Fruit fly (Drosophila melanogaster): Measurements from ENCODE around the gene CG4116.

CG4116 gene

dm6 chrX:3019334-3019978 lies 47.9 kb downstream of the CG4116 start (continued):
- peak in 1 of 2 experiments; percentile 23 for TF ChIP-seq bsh (GFP tag; optimal IDR thresholded peaks at IDR 0.05)
- no peak for TF ChIP-seq en (GFP tag; optimal IDR thresholded peaks at IDR 0.05)
- TF ChIP-seq CG3407 (GFP tag; optimal IDR thresholded peaks at IDR 0.05) = peak; percentile 26
- TF ChIP-seq luna (GFP tag; optimal IDR thresholded peaks at IDR 0.05) = no peak
- peak; percentile 74 for TF ChIP-seq vvl (GFP tag; IDR thresholded peaks at IDR 0.05)
- peak; percentile 31; the same call in 1 of the 2 replicates for TF ChIP-seq CG9215 (GFP tag; IDR thresholded peaks at IDR 0.05)
- TF ChIP-seq CG31388 (GFP tag; optimal IDR thresholded peaks at IDR 0.05) = no peak
- no peak for TF ChIP-seq CG4820 (GFP tag; optimal IDR thresholded peaks at IDR 0.05)
- TF ChIP-seq Med (GFP tag) = peak; percentile 66
- peak; percentile 70; the same call in 1 of the 2 replicates for TF ChIP-seq slbo (GFP tag; IDR thresholded peaks at IDR 0.05)
- TF ChIP-seq da (GFP tag; optimal IDR thresholded peaks at IDR 0.05) = no peak
- TF ChIP-seq CG12071 (GFP tag; optimal IDR thresholded peaks at IDR 0.05) = no peak
- TF ChIP-seq CG18476 (GFP tag; optimal IDR thresholded peaks at IDR 0.05) = no peak
- no peak for TF ChIP-seq kah (GFP tag; optimal IDR thresholded peaks at IDR 0.05)
- TF ChIP-seq tup (GFP tag; optimal IDR thresholded peaks at IDR 0.05) = peak; percentile 25
- TF ChIP-seq BtbVII (GFP tag; optimal IDR thresholded peaks at IDR 0.05) = peak; percentile 13
- no peak for TF ChIP-seq CG3838 (GFP tag; optimal IDR thresholded peaks at IDR 0.05)
- TF ChIP-seq HLH4C (GFP tag; IDR thresholded peaks at IDR 0.05; ENCODE audit: partially characterized antibody) = no peak
- TF ChIP-seq CG17802 (tag; optimal IDR thresholded peaks at IDR 0.05) = no peak
- TF ChIP-seq CG1602 (GFP tag; optimal IDR thresholded peaks at IDR 0.05) = peak; percentile 31
- no peak for TF ChIP-seq dati (GFP tag; IDR thresholded peaks at IDR 0.05)
- no peak for TF ChIP-seq chm (GFP tag; IDR thresholded peaks at IDR 0.05)
- TF ChIP-seq gfzf (GFP tag; optimal IDR thresholded peaks at IDR 0.05) = no peak
- peak; percentile 52 for TF ChIP-seq CG17385 (GFP tag; optimal IDR thresholded peaks at IDR 0.05)
- peak; percentile 36; the same call in 1 of the 3 replicates for TF ChIP-seq gce (GFP tag; IDR thresholded peaks at IDR 0.05)
- no peak for TF ChIP-seq dm (GFP tag; optimal IDR thresholded peaks at IDR 0.05)
- TF ChIP-seq grau (tag; optimal IDR thresholded peaks at IDR 0.05) = peak; percentile 70
- no peak for TF ChIP-seq nom (GFP tag; optimal IDR thresholded peaks at IDR 0.05)
- TF ChIP-seq Atf6 (GFP tag; IDR thresholded peaks at IDR 0.05) = peak; percentile 42; the same call in 1 of the 2 replicates
- no peak for TF ChIP-seq CG10654 (GFP tag; optimal IDR thresholded peaks at IDR 0.05)
- TF ChIP-seq CG2199 (GFP tag; IDR thresholded peaks at IDR 0.05) = no peak
- TF ChIP-seq CG9932 (GFP tag; IDR thresholded peaks at IDR 0.05) = peak; percentile 57
- TF ChIP-seq Spps (tag; optimal IDR thresholded peaks at IDR 0.05) = no peak
- TF ChIP-seq prd (optimal IDR thresholded peaks at IDR 0.05) = no peak
- TF ChIP-seq prd (GFP tag; IDR thresholded peaks at IDR 0.05) = peak; percentile 59; the same call in 2 of the 3 replicates
- peak; percentile 49 for TF ChIP-seq CG14667 (GFP tag; IDR thresholded peaks at IDR 0.05)
- no peak for TF ChIP-seq CG12744 (GFP tag; optimal IDR thresholded peaks at IDR 0.05)
- no peak for TF ChIP-seq CG34224 (GFP tag; IDR thresholded peaks at IDR 0.05; ENCODE audit: partially characterized antibody)
- no peak for TF ChIP-seq CG3995 (GFP tag; optimal IDR thresholded peaks at IDR 0.05)
- no peak for TF ChIP-seq hth (optimal IDR thresholded peaks at IDR 0.05)
- no peak for TF ChIP-seq Gsc (GFP tag; IDR thresholded peaks at IDR 0.05)
- no peak for TF ChIP-seq gcm2 (GFP tag; optimal IDR thresholded peaks at IDR 0.05)
- TF ChIP-seq CG7786 (GFP tag; optimal IDR thresholded peaks at IDR 0.05) = no peak
- TF ChIP-seq otp (GFP tag; IDR thresholded peaks at IDR 0.05) = peak; percentile 53; the same call in 1 of the 3 replicates
- no peak for TF ChIP-seq GATAe (GFP tag; conservative IDR thresholded peaks at IDR 0.05)
- TF ChIP-seq pb (GFP tag; optimal IDR thresholded peaks at IDR 0.05) = no peak
- TF ChIP-seq psq (GFP tag; optimal IDR thresholded peaks at IDR 0.05) = no peak
- TF ChIP-seq zf30C (GFP tag; optimal IDR thresholded peaks at IDR 0.05) = no peak
- no peak for TF ChIP-seq gt (GFP tag; IDR thresholded peaks at IDR 0.05)
- TF ChIP-seq Lhr (GFP tag; optimal IDR thresholded peaks at IDR 0.05) = no peak
- no peak for TF ChIP-seq HmgD (GFP tag; optimal IDR thresholded peaks at IDR 0.05)
- no peak for TF ChIP-seq CG10431 (GFP tag; optimal IDR thresholded peaks at IDR 0.05)
